Worm (Caenorhabditis elegans) whole organism, L2 larva: ENCODE results near the gene twk-44.
"Not testable (repeated sequence)": the region's sequence is repeated elsewhere in the genome, so short reads cannot be mapped to it uniquely, and the experiment has no call there.

Experiments
- C34F6.9 ChIP-seq: fragments of 150-350 bp; optimal IDR thresholded peaks from 2 replicates; lab custom pipeline; 2014; ENCODE audit warnings: missing biosample characterization, missing genetic modification characterization
- F13H6.1 ChIP-seq: sonication (generic microtip); optimal IDR thresholded peaks from 2 replicates; lab custom pipeline; 2016; ENCODE audit warnings: missing genetic modification characterization, missing compliant biosample characterization
- R02D3.7 ChIP-seq: fragments of 150-350 bp; optimal IDR thresholded peaks from 2 replicates; lab custom pipeline; 2014; ENCODE audit warnings: missing biosample characterization, missing genetic modification characterization
- Y55F3AM.14 ChIP-seq: fragments of 200-800 bp; sonication (Bioruptor generic); optimal IDR thresholded peaks from 2 replicates; lab custom pipeline; 2018; ENCODE audit warnings: mild to moderate bottlenecking, missing genetic modification characterization, missing compliant biosample characterization
- ZK546.5 ChIP-seq: sonication (generic microtip); optimal IDR thresholded peaks from 2 replicates; lab custom pipeline; 2017; ENCODE audit warnings: missing biosample characterization, missing genetic modification characterization
- alr-1 ChIP-seq: fragments of 150-350 bp; optimal IDR thresholded peaks from 2 replicates; lab custom pipeline; 2014; ENCODE audit warnings: missing biosample characterization, missing genetic modification characterization
- aly-2 ChIP-seq: fragments of 150-350 bp; optimal IDR thresholded peaks from 2 replicates; lab custom pipeline; 2014; ENCODE audit warnings: missing biosample characterization, missing genetic modification characterization
- blmp-1 ChIP-seq: sonication (generic microtip); optimal IDR thresholded peaks from 2 replicates; lab custom pipeline; 2017; ENCODE audit warnings: missing genetic modification characterization, mild to moderate bottlenecking, missing compliant biosample characterization, antibody characterized with exemption, moderate library complexity; ENCODE audit not compliant: insufficient read depth
- ceh-16 ChIP-seq: fragments of 150-350 bp; optimal IDR thresholded peaks from 2 replicates; lab custom pipeline; 2014; ENCODE audit warnings: missing biosample characterization, missing genetic modification characterization
- ceh-82 ChIP-seq: fragments of 150-350 bp; optimal IDR thresholded peaks from 2 replicates; lab custom pipeline; 2014; ENCODE audit warnings: missing biosample characterization, missing genetic modification characterization
- crh-2 ChIP-seq: sonication (generic microtip); optimal IDR thresholded peaks from 2 replicates; lab custom pipeline; 2017; ENCODE audit warnings: missing biosample characterization, missing genetic modification characterization
- dmd-4 ChIP-seq: sonication (generic microtip); optimal IDR thresholded peaks from 2 replicates; lab custom pipeline; 2017; ENCODE audit warnings: missing biosample characterization, missing genetic modification characterization
- egl-27 ChIP-seq: sonication (generic microtip); optimal IDR thresholded peaks from 3 replicates; lab custom pipeline; 2017; ENCODE audit warnings: missing biosample characterization, missing genetic modification reagents, missing genetic modification characterization
- elt-3 ChIP-seq: sonication (generic microtip); optimal IDR thresholded peaks from 2 replicates; lab custom pipeline; 2017; ENCODE audit warnings: missing biosample characterization, missing genetic modification characterization
- fos-1 ChIP-seq: fragments of 150-350 bp; optimal IDR thresholded peaks from 2 replicates; lab custom pipeline; 2014; ENCODE audit warnings: missing biosample characterization, missing genetic modification characterization
- gmeb-1 ChIP-seq: fragments of 150-350 bp; optimal IDR thresholded peaks from 2 replicates; lab custom pipeline; 2014; ENCODE audit warnings: missing biosample characterization, missing genetic modification characterization
- lin-11 ChIP-seq: fragments of 150-350 bp; sonication (generic microtip); optimal IDR thresholded peaks from 2 replicates; lab custom pipeline; 2014; ENCODE audit warnings: missing biosample characterization, missing genetic modification characterization, inconsistent platforms, mixed read lengths
- lin-13 ChIP-seq: fragments of 150-350 bp; optimal IDR thresholded peaks from 2 replicates; lab custom pipeline; 2014; ENCODE audit warnings: missing biosample characterization, missing genetic modification reagents, missing genetic modification characterization
- lin-39 ChIP-seq: fragments of 150-350 bp; optimal IDR thresholded peaks from 2 replicates; lab custom pipeline; 2014; ENCODE audit warnings: missing biosample characterization, missing genetic modification reagents, missing genetic modification characterization
- lsy-2 ChIP-seq, 2 experiments: fragments of 150-350 bp in 1 of 2; sonication (generic microtip) in 1 of 2; optimal IDR thresholded peaks; 2 replicates each; lab custom pipeline; 2014 to 2017; ENCODE audit warnings: missing biosample characterization in 2 of 2, missing genetic modification characterization in 2 of 2
- mab-5 ChIP-seq: fragments of 150-350 bp; optimal IDR thresholded peaks from 2 replicates; lab custom pipeline; 2014; ENCODE audit warnings: missing biosample characterization, missing genetic modification characterization
- mbf-1 ChIP-seq: sonication (generic microtip); optimal IDR thresholded peaks from 2 replicates; lab custom pipeline; 2017; ENCODE audit warnings: missing biosample characterization, missing genetic modification characterization
- mdl-1 ChIP-seq, 2 experiments: fragments of 150-350 bp in 1 of 2; sonication (generic microtip) in 1 of 2; optimal IDR thresholded peaks; 2 replicates each; lab custom pipeline; 2017; ENCODE audit warnings: missing biosample characterization in 2 of 2, missing genetic modification characterization in 2 of 2
- nhr-10 ChIP-seq: sonication (generic microtip); optimal IDR thresholded peaks from 2 replicates; lab custom pipeline; 2017; ENCODE audit warnings: missing biosample characterization, missing genetic modification characterization
- nhr-129 ChIP-seq: fragments of 150-350 bp; optimal IDR thresholded peaks from 2 replicates; lab custom pipeline; 2014; ENCODE audit warnings: missing biosample characterization, missing genetic modification characterization
- nhr-21 ChIP-seq: fragments of 150-350 bp; optimal IDR thresholded peaks from 2 replicates; lab custom pipeline; 2014; ENCODE audit warnings: missing biosample characterization, missing genetic modification characterization
- nhr-237 ChIP-seq: fragments of 150-350 bp; optimal IDR thresholded peaks from 2 replicates; lab custom pipeline; 2014; ENCODE audit warnings: missing biosample characterization, missing genetic modification characterization
- nhr-25 ChIP-seq: fragments of 150-350 bp; sonication (generic microtip); optimal IDR thresholded peaks from 3 replicates; lab custom pipeline; 2014; ENCODE audit warnings: missing biosample characterization, missing genetic modification characterization
- sem-4 ChIP-seq: fragments of 150-350 bp; optimal IDR thresholded peaks from 2 replicates; lab custom pipeline; 2014; ENCODE audit warnings: missing biosample characterization, missing genetic modification reagents, missing genetic modification characterization
- skn-1 ChIP-seq: sonication (generic microtip); optimal IDR thresholded peaks from 2 replicates; lab custom pipeline; 2017; ENCODE audit warnings: missing biosample characterization, missing genetic modification characterization
- sma-3 ChIP-seq: sonication (generic microtip); optimal IDR thresholded peaks from 2 replicates; lab custom pipeline; 2016; ENCODE audit warnings: missing genetic modification reagents, missing genetic modification characterization, missing compliant biosample characterization
- sma-9 ChIP-seq, 2 experiments: fragments of 150-350 bp in 1 of 2; sonication (generic microtip) in 1 of 2; optimal IDR thresholded peaks; 2 replicates each; lab custom pipeline; 2014 to 2016; ENCODE audit warnings: missing genetic modification characterization in 2 of 2, mild to moderate bottlenecking in 1 of 2, missing biosample characterization in 1 of 2, missing compliant biosample characterization in 1 of 2, missing genetic modification reagents in 1 of 2, moderate library complexity in 1 of 2
- snpc-4 ChIP-seq: fragments of 150-350 bp; optimal IDR thresholded peaks from 2 replicates; lab custom pipeline; 2014; ENCODE audit warnings: missing biosample characterization, missing genetic modification characterization
- unc-39 ChIP-seq: fragments of 150-350 bp; optimal IDR thresholded peaks from 2 replicates; lab custom pipeline; 2014; ENCODE audit warnings: missing biosample characterization, missing genetic modification characterization
- unc-55 ChIP-seq: fragments of 150-350 bp; sonication (generic microtip); optimal IDR thresholded peaks from 3 replicates; lab custom pipeline; 2014; ENCODE audit warnings: missing biosample characterization, missing genetic modification reagents, missing genetic modification characterization
- unc-62 ChIP-seq: fragments of 150-350 bp; optimal IDR thresholded peaks from 2 replicates; lab custom pipeline; 2014; ENCODE audit warnings: missing biosample characterization, missing genetic modification reagents, missing genetic modification characterization
- zag-1 ChIP-seq: fragments of 150-350 bp; optimal IDR thresholded peaks from 2 replicates; lab custom pipeline; 2014; ENCODE audit warnings: missing biosample characterization, missing genetic modification characterization

twk-44 gene

DNA sequence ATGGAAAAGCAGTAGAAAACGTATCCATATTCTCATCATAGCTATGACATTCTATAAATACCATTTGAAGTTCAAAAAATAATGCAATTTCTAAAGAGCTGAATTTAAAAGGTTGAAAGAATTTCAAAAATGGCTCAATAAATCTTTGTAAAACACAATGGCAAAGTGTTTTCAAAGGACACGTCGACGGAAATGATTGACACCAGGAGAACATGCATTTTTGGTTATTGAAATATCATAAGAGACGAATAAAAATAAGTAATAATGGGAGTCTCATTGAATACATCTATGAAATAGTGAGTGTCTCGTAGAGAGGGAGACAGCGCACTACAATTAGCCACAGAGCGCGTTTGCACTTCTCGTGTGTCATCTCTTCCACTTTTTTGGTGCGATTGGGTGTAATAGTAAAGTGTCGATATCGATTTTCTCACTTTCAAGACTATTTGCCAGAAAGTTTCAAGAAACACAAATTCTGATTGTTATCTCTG is 29.6 kb upstream of the twk-44 start, which contains the start of gene T04F8.2 (continued):
- TF ChIP-seq mbf-1 (tag; lab: Kevin White, UChicago), result no peak
- TF ChIP-seq R02D3.7 (tag; lab: Kevin White, UChicago), result no peak
- no peak for TF ChIP-seq unc-39
- TF ChIP-seq snpc-4 (tag; lab: Kevin White, UChicago), result no peak
- no peak for TF ChIP-seq elt-3 (tag; lab: Kevin White, UChicago)
- TF ChIP-seq unc-55 (GFP tag; lab: Kevin White, UChicago), result peak; percentile 77
- no peak for TF ChIP-seq dmd-4 (tag; lab: Kevin White, UChicago)
- peak; percentile 31 for TF ChIP-seq lin-11 (tag; lab: Kevin White, UChicago)
- no peak for TF ChIP-seq unc-62
- no peak for TF ChIP-seq nhr-237 (tag; lab: Kevin White, UChicago)
- no peak for TF ChIP-seq aly-2 (tag; lab: Kevin White, UChicago)
- peak; percentile 82 for TF ChIP-seq fos-1
- peak; percentile 69 for TF ChIP-seq crh-2 (tag; lab: Kevin White, UChicago)
- TF ChIP-seq skn-1 (tag; lab: Kevin White, UChicago), result no peak
- TF ChIP-seq sma-3 (GFP tag; lab: Kevin White, UChicago), result peak; percentile 29
- peak; percentile 48 for TF ChIP-seq lin-13
- TF ChIP-seq, all 48 proteins: peak for 17

DNA sequence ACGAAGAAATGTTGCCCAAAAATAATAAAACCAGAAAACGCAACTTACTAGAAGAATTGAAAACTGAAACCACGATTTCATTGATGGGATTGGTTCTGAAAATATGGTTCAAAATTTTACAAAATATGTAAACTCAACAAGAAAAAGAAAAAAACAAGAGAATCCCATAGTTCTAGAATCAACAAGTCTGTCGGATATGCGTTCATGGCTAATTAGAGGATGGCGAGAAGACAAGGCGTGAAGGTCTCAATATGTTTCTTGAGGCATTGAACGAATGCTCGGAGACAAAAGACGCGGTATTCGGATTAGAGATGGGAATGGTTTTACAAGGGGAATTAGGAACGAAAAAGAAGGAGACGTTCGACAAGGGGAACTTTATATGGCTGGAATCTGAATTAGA is 23.8 kb upstream of the twk-44 start, which contains the start of gene cutl-11:
Gene cutl-11, minus strand, starts transcription at position 101 of the 400 bp plus-strand sequence.
- TF ChIP-seq C34F6.9 (tag; lab: Kevin White, UChicago), result no peak
- TF ChIP-seq sem-4, result no peak
- TF ChIP-seq nhr-129, result no peak
- TF ChIP-seq gmeb-1 (tag; lab: Kevin White, UChicago), result no peak
- TF ChIP-seq lin-39 (tag; lab: Kevin White, UChicago), result no peak
- TF ChIP-seq ceh-82 (tag; lab: Kevin White, UChicago), result no peak
- no peak for TF ChIP-seq zag-1
- no peak for TF ChIP-seq mab-5
- no peak for TF ChIP-seq alr-1 (tag; lab: Kevin White, UChicago)
- TF ChIP-seq nhr-25 (tag; lab: Kevin White, UChicago), result no peak
- TF ChIP-seq, all 48 proteins: peak for 0

DNA sequence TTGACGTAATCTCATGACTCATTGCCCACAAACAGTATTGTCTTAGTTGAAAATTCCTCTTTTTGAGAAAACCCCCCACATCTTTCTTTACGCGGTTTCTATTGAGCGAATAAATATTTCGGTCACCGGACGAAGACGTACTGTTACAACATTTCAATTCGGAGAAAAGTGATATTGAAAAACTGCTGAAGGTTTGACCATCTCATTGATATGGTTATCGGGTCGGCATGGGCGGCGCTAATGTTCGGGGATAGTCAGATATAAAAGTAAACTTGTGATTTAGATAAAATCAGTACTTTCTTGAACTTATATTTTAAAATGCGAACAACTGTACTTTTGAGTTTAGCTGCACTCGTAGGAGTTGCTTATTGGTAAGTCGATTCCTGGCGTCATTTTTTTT is 20.3 kb upstream of the twk-44 start, which contains the start of gene T04F8.8:
Gene T04F8.8, plus strand, starts transcription at position 301 of the 400 bp plus-strand sequence.
- TF ChIP-seq nhr-10 (tag; lab: Kevin White, UChicago), result no peak
- TF ChIP-seq sma-3 (GFP tag; lab: Kevin White, UChicago), result peak; percentile 64

DNA sequence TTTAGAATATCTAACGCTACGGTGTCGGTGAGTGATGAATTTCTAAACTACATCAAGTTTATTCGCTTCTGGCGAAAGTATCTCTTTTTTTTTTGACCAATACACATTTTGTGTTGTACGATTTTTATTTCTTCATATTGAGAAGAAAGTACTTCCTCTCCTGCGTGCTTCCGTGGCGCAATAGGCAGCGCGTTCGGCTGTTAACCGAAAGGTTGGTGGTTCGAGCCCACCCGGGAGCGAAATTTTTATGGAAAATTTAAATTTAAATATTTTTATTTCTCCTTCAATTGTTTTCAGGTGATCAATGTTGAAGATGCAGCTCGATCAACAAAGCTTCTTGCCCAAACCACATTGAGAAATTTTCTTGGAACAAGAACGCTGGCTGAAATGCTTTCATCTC is 18.6 kb upstream of the twk-44 start:
- peak; percentile 25 for TF ChIP-seq nhr-21 (tag; lab: Kevin White, UChicago)
- peak; percentile 23 for TF ChIP-seq sma-9 (GFP tag; optimal IDR thresholded peaks at IDR 0.05; lab: Kevin White, UChicago)
- no peak for TF ChIP-seq sma-9 (tag; optimal IDR thresholded peaks at IDR 0.05; lab: Kevin White, UChicago)
- TF ChIP-seq skn-1 (tag; lab: Kevin White, UChicago), result no peak
- TF ChIP-seq aly-2 (tag; lab: Kevin White, UChicago), result no peak
- peak; percentile 3 for TF ChIP-seq lin-13
- TF ChIP-seq fos-1, result peak; percentile 27
- peak; percentile 22 for TF ChIP-seq nhr-25 (tag; lab: Kevin White, UChicago)
- no peak for TF ChIP-seq mab-5
- peak; percentile 43 for TF ChIP-seq gmeb-1 (tag; lab: Kevin White, UChicago)
- no peak for TF ChIP-seq ZK546.5 (tag; lab: Kevin White, UChicago)
- TF ChIP-seq crh-2 (tag; lab: Kevin White, UChicago), result peak; percentile 22
- TF ChIP-seq sma-3 (GFP tag; lab: Kevin White, UChicago), result peak; percentile 63
- no peak for TF ChIP-seq egl-27 (tag; lab: Kevin White, UChicago)

DNA sequence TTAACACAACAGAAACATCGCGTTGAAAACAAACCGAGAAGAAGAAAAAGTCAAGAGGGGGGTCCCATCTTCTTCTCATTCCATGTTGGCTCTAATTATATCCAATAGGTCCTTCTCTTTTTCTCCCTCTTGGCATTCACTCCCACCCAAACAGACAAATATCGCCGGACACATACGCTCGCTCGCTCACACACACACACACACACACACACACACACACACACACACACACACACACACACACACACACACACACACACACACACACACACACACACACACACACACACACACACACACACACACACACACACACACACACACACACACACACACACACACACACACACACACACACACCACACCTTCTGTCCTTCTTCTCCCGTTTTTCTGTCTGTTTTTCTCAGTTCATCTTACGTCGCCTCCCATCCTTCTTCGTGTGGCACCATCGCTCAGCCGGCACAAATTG is 16.9 kb upstream of the twk-44 start, which contains the start of gene sto-4:
Gene sto-4, plus strand, starts transcription at position 360 of the 469 bp plus-strand sequence.
- TF ChIP-seq mab-5 (peak; percentile 78), nhr-129 (peak; percentile 66), F13H6.1 (tag; lab: Kevin White, UChicago) (peak; percentile 93), nhr-21 (tag; lab: Kevin White, UChicago) (peak; percentile 1), Y55F3AM.14 (peak; percentile 93), ceh-16 (tag; lab: Kevin White, UChicago) (peak; percentile 52), crh-2 (tag; lab: Kevin White, UChicago) (peak; percentile 37), sma-9 (GFP tag; optimal IDR thresholded peaks at IDR 0.05; lab: Kevin White, UChicago) (peak; percentile 25), lsy-2 (tag; optimal IDR thresholded peaks at IDR 0.05; lab: Kevin White, UChicago) (peak in 1 of 2 experiments; percentile 34), mdl-1 (tag; optimal IDR thresholded peaks at IDR 0.05; lab: Kevin White, UChicago) (peak in 1 of 2 experiments; percentile 12), unc-55 (GFP tag; lab: Kevin White, UChicago) (peak; percentile 17), zag-1 (peak; percentile 8), nhr-25 (tag; lab: Kevin White, UChicago) (peak; percentile 63), blmp-1 (tag; lab: Kevin White, UChicago) (peak; percentile 40), C34F6.9 (tag; lab: Kevin White, UChicago) (peak; percentile 20)
- not testable (repeated sequence) for TF ChIP-seq sma-9 (tag; optimal IDR thresholded peaks at IDR 0.05; lab: Kevin White, UChicago)
